Worm (Caenorhabditis elegans): ENCODE results near the gene Y110A2AL.5.
A peak's percentile ranks its signal among the peaks of the same experiment; 100 is the strongest.

Gene Y110A2AL.5

ce11 chrII:2874801-2875200 lies 10.5 kb downstream of the Y110A2AL.5 start, which contains the start of gene Y110A2AL.1:
Gene Y110A2AL.1 (plus strand): TSS chrII:2875101.
- TF ChIP-seq zfp-2 (tag; optimal IDR thresholded peaks at IDR 0.05) (no peak), mdt-29 (GFP tag; IDR thresholded peaks at IDR 0.05) (no peak), rbr-2 (tag; optimal IDR thresholded peaks at IDR 0.05) (no peak), hlh-11 (tag; optimal IDR thresholded peaks at IDR 0.05) (no peak), zip-2 (tag; optimal IDR thresholded peaks at IDR 0.05) (no peak), T20F7.1 (GFP tag; optimal IDR thresholded peaks at IDR 0.05) (no peak), nhr-237 (tag; optimal IDR thresholded peaks at IDR 0.05) (no peak), ctbp-1 (GFP tag; IDR thresholded peaks at IDR 0.05) (no peak), attf-4 (tag; optimal IDR thresholded peaks at IDR 0.05) (no peak), madf-9 (GFP tag; conservative IDR thresholded peaks at IDR 0.05) (no peak), lim-7 (GFP tag; IDR thresholded peaks at IDR 0.05) (no peak), ceh-62 (tag; optimal IDR thresholded peaks at IDR 0.05) (no peak)

- TF ChIP-seq aly-2 (tag; optimal IDR thresholded peaks at IDR 0.05), result no peak
- no peak for TF ChIP-seq hlh-11 (tag; optimal IDR thresholded peaks at IDR 0.05)
- TF ChIP-seq Y48G9A.11 (GFP tag; IDR thresholded peaks at IDR 0.05), result no peak
- TF ChIP-seq ama-1 (optimal IDR thresholded peaks at IDR 0.05), result no peak
- no peak for TF ChIP-seq nhr-77 (tag; optimal IDR thresholded peaks at IDR 0.05)
- TF ChIP-seq lin-29 (GFP tag; IDR thresholded peaks at IDR 0.05), result no peak
- TF ChIP-seq aha-1 (tag), result peak; percentile 92
These were observed 14.6 kb downstream of the Y110A2AL.5 start for ce11 chrII:2878909-2879308.

DNA sequence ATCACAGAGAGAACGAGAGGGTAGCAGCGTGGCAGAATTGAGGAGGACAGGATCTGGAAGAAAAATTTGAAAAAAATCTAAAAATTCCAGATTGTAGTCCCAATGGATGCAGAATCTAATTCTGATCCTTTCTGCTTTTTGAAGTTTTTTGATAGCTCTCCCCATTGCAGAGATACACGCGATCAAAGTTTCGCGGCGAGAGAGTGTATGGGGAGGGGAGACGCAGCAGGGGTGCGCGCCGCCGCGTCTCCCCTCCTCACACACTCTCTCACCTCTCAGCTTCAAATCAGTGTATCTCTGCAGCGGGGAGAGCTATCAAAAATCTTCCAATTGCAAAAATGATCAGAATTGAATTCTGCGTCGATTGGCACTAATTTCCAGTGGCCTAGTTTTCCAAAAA lies 16.8 kb downstream of the Y110A2AL.5 start:
- TF ChIP-seq lim-7 (GFP tag; IDR thresholded peaks at IDR 0.05) (peak; percentile 10; the same call in 1 of the 2 replicates), cey-2 (tag; optimal IDR thresholded peaks at IDR 0.05; ENCODE audit: borderline replicate concordance, insufficient read depth) (no peak), set-16 (GFP tag; IDR thresholded peaks at IDR 0.05) (peak; percentile 54), lin-38 (GFP tag; IDR thresholded peaks at IDR 0.05) (0 out of 2 replicates have a peak, but pooled peaks have one; percentile 7), dve-1 (tag; optimal IDR thresholded peaks at IDR 0.05; ENCODE audit: insufficient read depth) (no peak), lin-39 (tag; optimal IDR thresholded peaks at IDR 0.05) (no peak), aly-2 (tag; optimal IDR thresholded peaks at IDR 0.05) (no peak)

- no peak for TF ChIP-seq F37D6.2 (tag; optimal IDR thresholded peaks at IDR 0.05)
- no peak for TF ChIP-seq hlh-11 (tag; optimal IDR thresholded peaks at IDR 0.05)
- TF ChIP-seq pqm-1 (tag; optimal IDR thresholded peaks at IDR 0.05), result no peak
- TF ChIP-seq spr-3 (GFP tag; optimal IDR thresholded peaks at IDR 0.05), result no peak
- TF ChIP-seq php-3 (GFP tag; IDR thresholded peaks at IDR 0.05), result no peak
These were observed 20.5 kb downstream of the Y110A2AL.5 start, which contains the start of gene pigw-1 for ce11 chrII:2884810-2885209. Gene pigw-1 (minus strand): TSS chrII:2884910.

DNA sequence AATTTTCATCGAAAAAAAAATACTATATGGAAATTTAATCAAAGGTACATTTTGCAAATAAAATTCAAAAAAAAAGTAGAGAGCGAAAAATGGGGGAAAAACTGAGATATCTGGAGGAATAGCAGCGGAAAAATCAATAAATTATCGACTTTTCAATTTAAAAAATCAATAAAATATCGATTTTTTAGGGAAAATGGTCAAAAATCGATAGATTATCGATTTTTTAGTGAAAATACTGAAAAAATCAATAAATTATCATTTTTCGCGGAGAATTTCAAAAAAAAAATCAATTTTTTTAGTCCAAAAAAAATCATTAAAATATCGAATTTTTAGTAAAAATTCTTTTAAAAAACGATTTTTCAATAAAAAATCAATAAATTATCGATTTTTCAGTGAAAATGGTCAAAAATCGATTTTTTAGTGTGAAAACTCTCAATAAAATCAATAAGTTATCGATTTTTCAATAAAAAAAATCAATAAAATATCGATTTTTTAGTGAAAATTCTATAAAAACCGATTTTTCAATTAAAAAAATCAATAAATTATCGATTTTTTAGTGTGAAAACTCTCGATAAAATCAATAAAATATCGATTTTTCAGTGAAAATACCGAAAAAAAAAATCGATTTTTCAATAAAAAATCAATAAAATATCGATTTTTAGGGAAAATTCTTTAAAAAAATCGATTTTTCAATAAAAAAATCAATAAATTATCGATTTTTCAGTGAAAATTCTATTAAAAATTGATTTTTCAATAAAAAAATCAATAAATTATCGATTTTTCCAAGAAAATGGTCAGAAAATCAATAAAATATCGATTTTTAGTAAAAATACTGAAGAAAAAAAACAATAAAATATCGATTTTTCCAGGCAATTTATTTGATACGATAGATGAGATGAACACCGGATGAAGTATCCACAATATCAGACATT lies 21.5 kb downstream of the Y110A2AL.5 start:
- TF ChIP-seq dmd-9 (GFP tag; IDR thresholded peaks at IDR 0.05), result no peak
- TF ChIP-seq ceh-28 (tag; optimal IDR thresholded peaks at IDR 0.05), result peak; percentile 89

DNA sequence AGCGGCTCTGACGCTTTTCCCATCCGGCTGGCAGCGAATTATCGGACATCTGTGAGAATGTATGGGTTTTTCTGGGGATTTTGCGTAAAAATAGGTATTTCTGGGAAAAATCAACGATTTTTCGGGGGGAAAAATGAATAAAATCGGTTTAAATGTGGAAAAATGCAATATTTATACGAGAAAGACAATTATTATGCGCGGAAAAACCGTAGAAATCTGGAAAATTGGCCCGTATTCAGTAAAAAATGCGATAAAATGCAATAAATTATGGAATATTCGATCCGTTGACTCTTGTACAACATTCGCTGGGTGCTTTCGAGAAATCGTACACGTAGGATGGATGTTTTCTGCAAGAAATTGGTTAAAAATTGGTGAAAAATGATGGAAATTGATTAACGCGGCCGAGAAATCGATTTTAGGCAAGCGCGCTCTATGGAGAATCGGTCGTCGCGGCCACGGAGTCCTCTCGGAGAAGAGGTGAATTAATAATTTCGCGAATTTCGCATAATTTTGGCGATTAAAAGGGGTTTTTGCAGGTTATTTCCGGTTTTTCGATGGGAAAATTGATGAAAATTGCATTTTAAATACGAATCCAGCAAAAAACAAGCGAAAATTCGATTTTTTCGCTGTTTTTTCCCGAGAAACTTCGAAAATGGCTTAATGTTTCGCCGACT lies 24.8 kb downstream of the Y110A2AL.5 start, which contains the start of gene pinn-1:
Gene pinn-1 (minus strand): TSS at position 51 of the 674 bp plus-strand sequence.
- TF ChIP-seq lim-7 (GFP tag; IDR thresholded peaks at IDR 0.05), result no peak
- TF ChIP-seq F44E2.7 (GFP tag; IDR thresholded peaks at IDR 0.05), result no peak
- TF ChIP-seq dmd-9 (GFP tag; IDR thresholded peaks at IDR 0.05), result peak; percentile 97
- TF ChIP-seq nhr-10 (tag; optimal IDR thresholded peaks at IDR 0.05), result no peak
- peak; percentile 74; the same call in 1 of the 2 replicates for TF ChIP-seq D1046.2 (GFP tag; IDR thresholded peaks at IDR 0.05)
- TF ChIP-seq ZK546.5 (tag; optimal IDR thresholded peaks at IDR 0.05), result peak in 1 of 2 experiments; percentile 12
- peak; percentile 78; the same call in 1 of the 2 replicates for TF ChIP-seq zfp-3 (GFP tag; conservative IDR thresholded peaks at IDR 0.05)
- TF ChIP-seq ceh-32 (tag; optimal IDR thresholded peaks at IDR 0.05; ENCODE audit: poor library complexity), result no peak
- no peak for TF ChIP-seq gei-8 (GFP tag; optimal IDR thresholded peaks at IDR 0.05)
- TF ChIP-seq sdz-12 (GFP tag; optimal IDR thresholded peaks at IDR 0.05), result peak; percentile 90
- peak; percentile 99 for TF ChIP-seq lin-38 (GFP tag; IDR thresholded peaks at IDR 0.05)
- TF ChIP-seq nhr-11 (tag; optimal IDR thresholded peaks at IDR 0.05), result peak; percentile 53
- TF ChIP-seq madf-9 (GFP tag; conservative IDR thresholded peaks at IDR 0.05), result peak; percentile 88
- peak; percentile 46 for TF ChIP-seq ceh-28 (tag; optimal IDR thresholded peaks at IDR 0.05)
- TF ChIP-seq nhr-102 (tag; optimal IDR thresholded peaks at IDR 0.05), result peak; percentile 75
- no peak for TF ChIP-seq ama-1 (optimal IDR thresholded peaks at IDR 0.05)

Measured in whole organism, L4 larva.